Fruit fly (Drosophila melanogaster) whole organism, wandering third instar larva: ENCODE measurements around the gene His3.3A.

Experiments used
- Abd-B ChIP-seq: fragments of >200 bp; optimal IDR thresholded peaks from 2 replicates; lab custom pipeline; 2017; ENCODE audit warnings: missing biosample characterization, missing genetic modification characterization
- Dfd ChIP-seq: fragments of >200 bp; optimal IDR thresholded peaks from 2 replicates; lab custom pipeline; 2017; ENCODE audit warnings: missing biosample characterization, missing genetic modification characterization
- HLH106 ChIP-seq: fragments of 200-800 bp; optimal IDR thresholded peaks from 3 replicates; lab custom pipeline; 2019; ENCODE audit warnings: missing biosample characterization, mild to moderate bottlenecking, missing genetic modification characterization, moderate library complexity
- Hr83 ChIP-seq: fragments of 200-300 bp; sonication (Bioruptor generic); optimal IDR thresholded peaks from 2 replicates; lab custom pipeline; 2016; ENCODE audit warnings: missing biosample characterization, mild to moderate bottlenecking, missing genetic modification characterization, moderate library complexity; ENCODE audit not compliant: poor library complexity, severe bottlenecking
- OdsH ChIP-seq: fragments of 200-800 bp; sonication (Bioruptor generic); optimal IDR thresholded peaks from 2 replicates; lab custom pipeline; 2016; ENCODE audit warnings: missing biosample characterization, mild to moderate bottlenecking, missing genetic modification characterization
- Sp1 ChIP-seq: fragments of 200-800 bp; sonication (Bioruptor generic); optimal IDR thresholded peaks from 3 replicates; lab custom pipeline; 2019; ENCODE audit warnings: missing biosample characterization, mild to moderate bottlenecking, missing genetic modification characterization, moderate library complexity
- Vsx2 ChIP-seq: fragments of 200-300, 225-300 bp; sonication (Bioruptor generic); optimal IDR thresholded peaks from 2 replicates; lab custom pipeline; 2018; ENCODE audit warnings: missing biosample characterization, missing genetic modification characterization; ENCODE audit not compliant: partially characterized antibody
- br ChIP-seq: fragments of 200-800 bp; sonication (Bioruptor generic); optimal IDR thresholded peaks from 2 replicates; lab custom pipeline; 2016; ENCODE audit warnings: missing biosample characterization, missing genetic modification characterization
- pan ChIP-seq: fragments of >200 bp; optimal IDR thresholded peaks from 2 replicates; lab custom pipeline; 2017
- psq ChIP-seq: fragments of 200-800 bp; sonication (Bioruptor generic); optimal IDR thresholded peaks from 3 replicates; lab custom pipeline; 2017; ENCODE audit warnings: missing biosample characterization, mild to moderate bottlenecking, missing genetic modification characterization, moderate library complexity
- usp ChIP-seq: fragments of >200 bp; optimal IDR thresholded peaks from 2 replicates; lab custom pipeline; 2017; ENCODE audit warnings: missing biosample characterization, missing genetic modification characterization

DNA sequence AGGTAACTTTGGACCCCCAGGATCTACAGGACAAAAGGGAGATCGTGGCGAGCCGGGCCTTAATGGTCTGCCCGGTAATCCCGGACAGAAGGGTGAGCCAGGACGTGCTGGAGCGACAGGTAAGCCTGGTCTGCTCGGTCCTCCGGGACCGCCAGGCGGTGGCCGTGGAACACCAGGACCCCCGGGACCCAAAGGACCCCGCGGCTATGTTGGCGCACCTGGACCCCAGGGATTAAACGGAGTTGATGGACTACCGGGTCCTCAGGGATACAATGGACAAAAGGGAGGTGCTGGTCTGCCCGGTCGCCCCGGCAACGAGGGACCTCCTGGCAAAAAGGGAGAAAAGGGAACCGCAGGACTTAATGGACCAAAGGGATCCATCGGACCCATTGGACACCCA, 23.0 kb upstream of the His3.3A start:
- no peak for TF ChIP-seq Sp1
- TF ChIP-seq Dfd (GFP tag; lab: Kevin White, UChicago), result peak; percentile 96
- TF ChIP-seq Vsx2 (GFP tag; lab: Kevin White, UChicago), result no peak
- TF ChIP-seq Hr83 (GFP tag; lab: Kevin White, UChicago), result no peak
- no peak for TF ChIP-seq psq
- no peak for TF ChIP-seq usp
- no peak for TF ChIP-seq OdsH
- no peak for TF ChIP-seq HLH106 (tag; lab: Kevin White, UChicago)
- no peak for TF ChIP-seq pan (lab: Kevin White, UChicago)
- no peak for TF ChIP-seq br (GFP tag; lab: Kevin White, UChicago)
- TF ChIP-seq Abd-B, result no peak
